Worm (Caenorhabditis elegans): ENCODE results near the gene nlp-18.

DNA sequence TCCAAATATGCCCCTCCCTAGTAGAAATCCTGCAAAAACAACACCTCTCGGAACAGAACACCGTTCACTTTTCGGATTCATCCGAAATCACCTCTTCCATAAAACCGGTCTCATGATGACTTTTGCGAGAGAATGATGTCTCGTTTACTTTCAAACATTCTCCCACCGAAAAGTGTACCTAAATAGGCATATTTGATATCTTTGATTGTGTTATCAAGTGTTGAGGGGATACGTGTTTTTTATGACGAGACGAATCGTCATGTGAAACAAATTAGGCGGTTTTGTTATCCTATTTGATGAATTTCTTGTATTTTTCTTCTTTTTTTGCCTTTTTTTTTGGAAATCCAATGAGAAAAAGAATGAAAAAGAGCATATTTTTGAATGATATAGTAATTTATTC is 15.0 kb downstream of the nlp-18 start:
- TF ChIP-seq nhr-43 (tag; optimal IDR thresholded peaks at IDR 0.05; ENCODE audit: poor library complexity, severe bottlenecking), result no peak
- TF ChIP-seq egl-5 (tag; optimal IDR thresholded peaks at IDR 0.05), result no peak
- TF ChIP-seq zag-1 (tag; optimal IDR thresholded peaks at IDR 0.05), result no peak
- no peak for TF ChIP-seq nhr-76 (tag; optimal IDR thresholded peaks at IDR 0.05)
- TF ChIP-seq aly-2 (tag; optimal IDR thresholded peaks at IDR 0.05), result no peak
